Worm (Caenorhabditis elegans) whole organism, L3 larva: ENCODE results near the gene ugt-50.

Source experiments
- R02D3.7 ChIP-seq: fragments of 150-350 bp; optimal IDR thresholded peaks from 2 replicates; lab custom pipeline; 2014; ENCODE audit warnings: missing biosample characterization, missing genetic modification characterization
- aly-2 ChIP-seq: fragments of 150-350 bp; optimal IDR thresholded peaks from 2 replicates; lab custom pipeline; 2014; ENCODE audit warnings: missing biosample characterization, missing genetic modification characterization
- ama-1 ChIP-seq: fragments of 150-350 bp; optimal IDR thresholded peaks from 2 replicates; lab custom pipeline; 2018
- ceh-16 ChIP-seq: sonication (generic microtip); optimal IDR thresholded peaks from 2 replicates; lab custom pipeline; 2017; ENCODE audit warnings: missing biosample characterization, missing genetic modification characterization
- ceh-82 ChIP-seq: fragments of 150-350 bp; optimal IDR thresholded peaks from 2 replicates; lab custom pipeline; 2014; ENCODE audit warnings: missing biosample characterization, missing genetic modification characterization
- daf-12 ChIP-seq: fragments of 150-350 bp; optimal IDR thresholded peaks from 2 replicates; lab custom pipeline; 2014; ENCODE audit warnings: missing biosample characterization, missing genetic modification reagents, missing genetic modification characterization
- egl-27 ChIP-seq: sonication (generic microtip); optimal IDR thresholded peaks from 4 replicates; lab custom pipeline; 2017; ENCODE audit warnings: missing biosample characterization, missing genetic modification reagents, missing genetic modification characterization
- elt-1 ChIP-seq: fragments of 150-350 bp; optimal IDR thresholded peaks from 2 replicates; lab custom pipeline; 2014; ENCODE audit warnings: missing biosample characterization, missing genetic modification characterization
- elt-2 ChIP-seq: sonication (generic microtip); optimal IDR thresholded peaks from 2 replicates; lab custom pipeline; 2016; ENCODE audit warnings: missing genetic modification reagents, mild to moderate bottlenecking, missing genetic modification characterization, missing compliant biosample characterization
- elt-3 ChIP-seq, 3 experiments: fragments of 150-350 bp in 1 of 3; sonication (generic microtip) in 2 of 3; optimal IDR thresholded peaks; 2 replicates in 2 of 3; 4 replicates in 1 of 3; lab custom pipeline; 2014 to 2017; ENCODE audit warnings: missing biosample characterization in 3 of 3, missing genetic modification characterization in 3 of 3
- eor-1 ChIP-seq, 2 experiments: fragments of 150-350 bp; optimal IDR thresholded peaks; 2 replicates each; lab custom pipeline; 2014 to 2018; ENCODE audit warnings: missing biosample characterization in 2 of 2, missing genetic modification characterization in 2 of 2
- fkh-10 ChIP-seq: sonication (generic microtip); optimal IDR thresholded peaks from 2 replicates; lab custom pipeline; 2017; ENCODE audit warnings: missing biosample characterization, missing genetic modification reagents, missing genetic modification characterization
- fkh-2 ChIP-seq: fragments of 150-350 bp; optimal IDR thresholded peaks from 2 replicates; lab custom pipeline; 2014; ENCODE audit warnings: missing biosample characterization, missing genetic modification reagents, missing genetic modification characterization
- fos-1 ChIP-seq: fragments of 150-350 bp; optimal IDR thresholded peaks from 2 replicates; lab custom pipeline; 2014; ENCODE audit warnings: missing biosample characterization, missing genetic modification characterization
- jun-1 ChIP-seq: fragments of 150-350 bp; optimal IDR thresholded peaks from 2 replicates; lab custom pipeline; 2014; ENCODE audit warnings: missing biosample characterization, missing genetic modification reagents, missing genetic modification characterization
- lin-39 ChIP-seq: fragments of 150-350 bp; optimal IDR thresholded peaks from 2 replicates; lab custom pipeline; 2018; ENCODE audit warnings: missing biosample characterization, missing genetic modification reagents, missing genetic modification characterization
- mdl-1 ChIP-seq: fragments of 150-350 bp; optimal IDR thresholded peaks from 2 replicates; lab custom pipeline; 2014; ENCODE audit warnings: missing biosample characterization, missing genetic modification characterization
- mml-1 ChIP-seq: fragments of 150-350 bp; sonication (generic microtip); optimal IDR thresholded peaks from 3 replicates; lab custom pipeline; 2014; ENCODE audit warnings: missing biosample characterization, missing genetic modification characterization
- nfya-1 ChIP-seq: sonication (generic microtip); optimal IDR thresholded peaks from 2 replicates; lab custom pipeline; 2017; ENCODE audit warnings: missing genetic modification characterization, mild to moderate bottlenecking, missing compliant biosample characterization, antibody characterized with exemption, moderate library complexity; ENCODE audit not compliant: insufficient read depth
- nhr-11 ChIP-seq: fragments of 150-350 bp; optimal IDR thresholded peaks from 2 replicates; lab custom pipeline; 2014; ENCODE audit warnings: missing biosample characterization, missing genetic modification characterization
- nhr-12 ChIP-seq: fragments of 150-350 bp; optimal IDR thresholded peaks from 2 replicates; lab custom pipeline; 2014; ENCODE audit warnings: missing biosample characterization, missing genetic modification characterization
- nhr-23 ChIP-seq: fragments of 150-350 bp; optimal IDR thresholded peaks from 2 replicates; lab custom pipeline; 2014; ENCODE audit warnings: missing biosample characterization, missing genetic modification reagents, missing genetic modification characterization
- nhr-25 ChIP-seq: sonication (generic microtip); optimal IDR thresholded peaks from 2 replicates; lab custom pipeline; 2017; ENCODE audit warnings: missing biosample characterization, missing genetic modification characterization
- nhr-28 ChIP-seq: fragments of 150-350 bp; optimal IDR thresholded peaks from 2 replicates; lab custom pipeline; 2014; ENCODE audit warnings: missing biosample characterization, missing genetic modification characterization
- nhr-43 ChIP-seq: sonication (generic microtip); optimal IDR thresholded peaks from 2 replicates; lab custom pipeline; 2016; ENCODE audit warnings: mild to moderate bottlenecking, missing genetic modification characterization, missing compliant biosample characterization; ENCODE audit not compliant: poor library complexity, severe bottlenecking
- nhr-76 ChIP-seq: fragments of 150-350 bp; sonication (generic microtip); optimal IDR thresholded peaks from 5 replicates; lab custom pipeline; 2014; ENCODE audit warnings: missing biosample characterization, missing genetic modification characterization
- nhr-77 ChIP-seq: fragments of 150-350 bp; optimal IDR thresholded peaks from 2 replicates; lab custom pipeline; 2014; ENCODE audit warnings: missing biosample characterization, missing genetic modification characterization
- pqm-1 ChIP-seq: fragments of 150-350 bp; optimal IDR thresholded peaks from 2 replicates; lab custom pipeline; 2017; ENCODE audit warnings: missing biosample characterization, missing genetic modification characterization, inconsistent platforms
- sea-2 ChIP-seq: fragments of 150-350 bp; sonication (generic microtip); optimal IDR thresholded peaks from 4 replicates; lab custom pipeline; 2014; ENCODE audit warnings: missing biosample characterization, missing genetic modification reagents, missing genetic modification characterization
- tbx-2 ChIP-seq: sonication (generic microtip); optimal IDR thresholded peaks from 2 replicates; lab custom pipeline; 2016; ENCODE audit warnings: mild to moderate bottlenecking, missing genetic modification characterization, missing compliant biosample characterization
- unc-39 ChIP-seq: sonication (generic microtip); optimal IDR thresholded peaks from 4 replicates; lab custom pipeline; 2017; ENCODE audit warnings: missing biosample characterization, missing genetic modification characterization
- unc-62 ChIP-seq: fragments of 150-350 bp; sonication (generic microtip); optimal IDR thresholded peaks from 4 replicates; lab custom pipeline; 2014; ENCODE audit warnings: missing biosample characterization, missing genetic modification reagents, missing genetic modification characterization
- zag-1 ChIP-seq: fragments of 150-350 bp; optimal IDR thresholded peaks from 2 replicates; lab custom pipeline; 2014; ENCODE audit warnings: missing biosample characterization, missing genetic modification characterization
- ztf-11 ChIP-seq: fragments of 150-350 bp; optimal IDR thresholded peaks from 2 replicates; lab custom pipeline; 2014; ENCODE audit warnings: missing biosample characterization, missing genetic modification characterization
- ztf-4 ChIP-seq: fragments of 150-350 bp; optimal IDR thresholded peaks from 2 replicates; lab custom pipeline; 2014; ENCODE audit warnings: missing biosample characterization, missing genetic modification characterization

ugt-50 gene

ce11 chrX:12671638-12672290 lies 19.6 kb upstream of the ugt-50 start:
- TF ChIP-seq fos-1 (no peak), elt-1 (peak; percentile 100), nhr-23 (tag; lab: Kevin White, UChicago) (peak; percentile 48), pqm-1 (peak; percentile 6), nfya-1 (tag; lab: Kevin White, UChicago) (peak; percentile 28), nhr-11 (tag; lab: Kevin White, UChicago) (peak; percentile 18), elt-2 (peak; percentile 84), ama-1 (no peak)

- TF ChIP-seq aly-2 (tag; lab: Kevin White, UChicago): no peak
- TF ChIP-seq nhr-25 (tag; lab: Kevin White, UChicago): peak; percentile 47
- TF ChIP-seq, all 47 proteins: peak for 1
Measured at ce11 chrX:12677113-12677512, 14.3 kb upstream of the ugt-50 start.

- TF ChIP-seq egl-27 (tag; lab: Kevin White, UChicago) (no peak), sea-2 (GFP tag; lab: Kevin White, UChicago) (no peak), nhr-28 (tag; lab: Kevin White, UChicago) (no peak), tbx-2 (tag; lab: Kevin White, UChicago) (no peak), zag-1 (tag; lab: Kevin White, UChicago) (no peak), mdl-1 (no peak), elt-1 (no peak), ztf-4 (tag; lab: Kevin White, UChicago) (no peak), nhr-25 (tag; lab: Kevin White, UChicago) (no peak), lin-39 (tag; lab: Kevin White, UChicago) (no peak), nhr-11 (tag; lab: Kevin White, UChicago) (no peak), elt-3 (tag; optimal IDR thresholded peaks at IDR 0.05; lab: Kevin White, UChicago) (no peak), jun-1 (tag; lab: Kevin White, UChicago) (no peak), R02D3.7 (no peak), nhr-43 (tag; lab: Kevin White, UChicago) (no peak), unc-39 (no peak), eor-1 (tag; optimal IDR thresholded peaks at IDR 0.05; lab: Kevin White, UChicago) (no peak)
Measured at ce11 chrX:12678532-12678931, 12.8 kb upstream of the ugt-50 start, which contains the start of gene adt-1. Gene adt-1 (plus strand): TSS chrX:12678832.

ce11 chrX:12679603-12680002 lies 11.8 kb upstream of the ugt-50 start:
- peak; percentile 14 for TF ChIP-seq nfya-1 (tag; lab: Kevin White, UChicago)
- no peak for TF ChIP-seq fos-1
- TF ChIP-seq nhr-23 (tag; lab: Kevin White, UChicago): peak; percentile 31
- TF ChIP-seq zag-1 (tag; lab: Kevin White, UChicago): no peak
- peak; percentile 17 for TF ChIP-seq nhr-43 (tag; lab: Kevin White, UChicago)
- no peak for TF ChIP-seq ztf-11
- peak; percentile 91 for TF ChIP-seq nhr-25 (tag; lab: Kevin White, UChicago)
- no peak for TF ChIP-seq R02D3.7
- TF ChIP-seq, all 47 proteins: peak for 4

- TF ChIP-seq ceh-16 (tag; lab: Kevin White, UChicago) (no peak), nhr-25 (tag; lab: Kevin White, UChicago) (peak; percentile 6)
Measured at ce11 chrX:12687482-12687881, 3.9 kb upstream of the ugt-50 start.

ce11 chrX:12688632-12689031 lies 2.7 kb upstream of the ugt-50 start:
- TF ChIP-seq nhr-25 (tag; lab: Kevin White, UChicago) (peak; percentile 4), nhr-28 (tag; lab: Kevin White, UChicago) (no peak)

ce11 chrX:12689869-12690268 lies 1.5 kb upstream of the ugt-50 start:
- TF ChIP-seq daf-12 (tag; lab: Kevin White, UChicago) (no peak), nfya-1 (tag; lab: Kevin White, UChicago) (peak; percentile 2), egl-27 (tag; lab: Kevin White, UChicago) (no peak), ceh-82 (tag; lab: Kevin White, UChicago) (no peak), unc-62 (GFP tag; lab: Kevin White, UChicago) (no peak), fkh-10 (GFP tag; lab: Kevin White, UChicago) (peak; percentile 94), nhr-76 (tag; lab: Kevin White, UChicago) (no peak), lin-39 (tag; lab: Kevin White, UChicago) (no peak), mml-1 (no peak), eor-1 (tag; optimal IDR thresholded peaks at IDR 0.05; lab: Kevin White, UChicago) (no peak), pqm-1 (no peak), nhr-77 (tag; lab: Kevin White, UChicago) (no peak), ztf-4 (tag; lab: Kevin White, UChicago) (no peak), nhr-12 (no peak), fkh-2 (tag; lab: Kevin White, UChicago) (no peak)
